Fruit fly (Drosophila melanogaster) Kc167 (cell line): ENCODE measurements around the gene Ugt303B2.

Source experiments
- Myc ChIP-seq: fragments of >200 bp; optimal IDR thresholded peaks from 2 replicates; lab custom pipeline; 2017; ENCODE audit warnings: missing external identifiers
- Sin3A ChIP-seq: fragments of >200 bp; optimal IDR thresholded peaks from 2 replicates; lab custom pipeline; 2018; ENCODE audit warnings: missing external identifiers
- h ChIP-seq: fragments of >200 bp; optimal IDR thresholded peaks from 3 replicates; lab custom pipeline; 2018; ENCODE audit warnings: missing external identifiers
- insv ChIP-seq: fragments of >200 bp; optimal IDR thresholded peaks from 3 replicates; lab custom pipeline; 2018; ENCODE audit warnings: missing external identifiers
- psq ChIP-seq: fragments of >200 bp; optimal IDR thresholded peaks from 2 replicates; lab custom pipeline; 2017; ENCODE audit warnings: missing external identifiers
- ttk ChIP-seq: sonication (Bioruptor generic); optimal IDR thresholded peaks from 2 replicates; lab custom pipeline; 2017; ENCODE audit warnings: missing external identifiers

- TF ChIP-seq h (no peak), Myc (lab: Kevin White, UChicago) (no peak), psq (lab: Kevin White, UChicago) (no peak), Sin3A (lab: Kevin White, UChicago) (no peak), ttk (lab: Kevin White, UChicago) (no peak), insv (lab: Kevin White, UChicago) (no peak)
Observed at dm6 chr3R:23507376-23507775, 31.3 kb downstream of the Ugt303B2 start, which contains the start of gene CG34289.
